Fruit fly (Drosophila melanogaster) whole organism, pupa: ENCODE data around the gene RluA-1.

Experiments used
- CG10348 ChIP-seq: fragments of 200-800 bp; sonication (Bioruptor generic); IDR thresholded peaks from 2 replicates; pipeline ENCODE4 v1.3.6; 2022; ENCODE audit warnings: missing biosample characterization, missing genetic modification characterization
- CG12605 ChIP-seq: fragments of 200-800 bp; sonication (Bioruptor generic); IDR thresholded peaks from 2 replicates; pipeline ENCODE4 v1.3.6; 2022; ENCODE audit warnings: missing biosample characterization, missing genetic modification characterization
- CG13204 ChIP-seq: fragments of 200-800 bp; sonication (Bioruptor generic); optimal IDR thresholded peaks from 2 replicates; lab custom pipeline; 2018; ENCODE audit warnings: missing biosample characterization, mild to moderate bottlenecking, missing genetic modification characterization, moderate library complexity
- CG14655 ChIP-seq: fragments of 200-800 bp; sonication (Bioruptor generic); optimal IDR thresholded peaks from 3 replicates; lab custom pipeline; 2017; ENCODE audit warnings: mild to moderate bottlenecking, missing biosample characterization, missing genetic modification reagents, missing genetic modification characterization
- CG15710 ChIP-seq: fragments of 200-800 bp; sonication (Bioruptor generic); optimal IDR thresholded peaks from 2 replicates; lab custom pipeline; 2018; ENCODE audit warnings: missing biosample characterization, mild to moderate bottlenecking, missing genetic modification characterization, moderate library complexity
- CG17806 ChIP-seq: fragments of 200-800 bp; sonication (Bioruptor generic); optimal IDR thresholded peaks from 2 replicates; lab custom pipeline; 2018; ENCODE audit warnings: missing biosample characterization, mild to moderate bottlenecking, missing genetic modification characterization, moderate library complexity
- CG32121 ChIP-seq: fragments of 200-800 bp; sonication (Bioruptor generic); IDR thresholded peaks from 2 replicates; pipeline ENCODE4 v1.3.6; 2022; ENCODE audit warnings: missing biosample characterization, missing genetic modification characterization
- CG34367 ChIP-seq: fragments of 200-800 bp; sonication (Bioruptor generic); optimal IDR thresholded peaks from 2 replicates; lab custom pipeline; 2018; ENCODE audit warnings: missing biosample characterization, mild to moderate bottlenecking, missing genetic modification characterization
- CG4496 ChIP-seq: fragments of 200-800 bp; sonication (Bioruptor generic); IDR thresholded peaks from 3 replicates; pipeline ENCODE4 v1.3.6; 2022; ENCODE audit warnings: missing biosample characterization, missing genetic modification characterization
- CG8159 ChIP-seq: fragments of 200-800 bp; sonication (Bioruptor generic); optimal IDR thresholded peaks from 3 replicates; lab custom pipeline; 2018; ENCODE audit warnings: missing biosample characterization, mild to moderate bottlenecking, missing genetic modification characterization, moderate library complexity
- CG8301 ChIP-seq: fragments of 200-800 bp; sonication (Bioruptor generic); optimal IDR thresholded peaks from 2 replicates; lab custom pipeline; 2018; ENCODE audit warnings: missing biosample characterization, mild to moderate bottlenecking, missing genetic modification characterization
- CG9948 ChIP-seq: fragments of 200-800 bp; sonication (Bioruptor generic); optimal IDR thresholded peaks from 2 replicates; lab custom pipeline; 2018; ENCODE audit warnings: missing biosample characterization, mild to moderate bottlenecking, missing genetic modification characterization, moderate library complexity
- D1 ChIP-seq: fragments of 200-800 bp; sonication (Bioruptor generic); optimal IDR thresholded peaks from 2 replicates; lab custom pipeline; 2018; ENCODE audit warnings: missing biosample characterization, mild to moderate bottlenecking, missing genetic modification characterization, moderate library complexity
- EcR ChIP-seq: fragments of 200-800 bp; sonication (Bioruptor generic); optimal IDR thresholded peaks from 3 replicates; lab custom pipeline; 2019; ENCODE audit warnings: missing biosample characterization, missing genetic modification characterization, mild to moderate bottlenecking, moderate library complexity, missing genetic modification reagents
- Ets98B ChIP-seq: fragments of 200-800 bp; sonication (Bioruptor generic); IDR thresholded peaks from 2 replicates; pipeline ENCODE4 v1.3.6; 2022; ENCODE audit warnings: missing biosample characterization, missing genetic modification characterization
- Pif1A ChIP-seq: fragments of 200-800 bp; sonication (Bioruptor generic); optimal IDR thresholded peaks from 3 replicates; lab custom pipeline; 2016; ENCODE audit warnings: missing biosample characterization, missing genetic modification characterization
- Pif1B ChIP-seq: fragments of 200-800 bp; sonication (Bioruptor generic); optimal IDR thresholded peaks from 3 replicates; lab custom pipeline; 2016; ENCODE audit warnings: missing biosample characterization, missing genetic modification characterization
- Snoo ChIP-seq: fragments of 200-800 bp; sonication (Bioruptor generic); optimal IDR thresholded peaks from 3 replicates; lab custom pipeline; 2017; ENCODE audit warnings: missing biosample characterization, mild to moderate bottlenecking, missing genetic modification characterization, inconsistent platforms
- fd96Ca ChIP-seq: fragments of 200-800 bp; sonication (Bioruptor generic); IDR thresholded peaks from 3 replicates; pipeline ENCODE4 v1.3.6; 2022; ENCODE audit warnings: missing biosample characterization, missing genetic modification characterization
- gl ChIP-seq: fragments of 200-800 bp; sonication (Bioruptor generic); optimal IDR thresholded peaks from 2 replicates; lab custom pipeline; 2018; ENCODE audit warnings: missing biosample characterization, mild to moderate bottlenecking, missing genetic modification characterization
- rn ChIP-seq: fragments of 200-800 bp; sonication (Bioruptor generic); IDR thresholded peaks from 2 replicates; pipeline ENCODE4 v1.3.6; 2022; ENCODE audit warnings: missing biosample characterization, missing genetic modification characterization

RluA-1 gene

dm6 chr2L:10499608-10500007 lies 25.5 kb upstream of the RluA-1 start:
- TF ChIP-seq rn (GFP tag; lab: Robert Waterston, UW) (no peak), CG32121 (GFP tag; lab: Robert Waterston, UW) (no peak), Pif1A (no peak), CG12605 (GFP tag; lab: Robert Waterston, UW) (no peak), Ets98B (no peak), CG15710 (no peak), D1 (tag; lab: Kevin White, UChicago) (no peak), CG17806 (tag; lab: Kevin White, UChicago) (no peak), CG9948 (tag; lab: Kevin White, UChicago) (no peak), CG4496 (GFP tag; lab: Robert Waterston, UW) (no peak)

dm6 chr2L:10497106-10497800 lies 23.1 kb upstream of the RluA-1 start:
- TF ChIP-seq Snoo (tag; lab: Kevin White, UChicago) = no peak
- TF ChIP-seq CG12605 (GFP tag; lab: Robert Waterston, UW) = no peak
- TF ChIP-seq CG8301 (tag; lab: Kevin White, UChicago) = no peak
- no peak for TF ChIP-seq fd96Ca (GFP tag; lab: Robert Waterston, UW)
- TF ChIP-seq CG34367 (tag; lab: Kevin White, UChicago) = no peak
- TF ChIP-seq Ets98B = no peak
- TF ChIP-seq CG32121 (GFP tag; lab: Robert Waterston, UW) = no peak
- no peak for TF ChIP-seq gl (tag; lab: Kevin White, UChicago)
- no peak for TF ChIP-seq Pif1A
- no peak for TF ChIP-seq CG9948 (tag; lab: Kevin White, UChicago)

- TF ChIP-seq Ets98B (no peak), Snoo (tag; lab: Kevin White, UChicago) (no peak), Pif1B (no peak), EcR (no peak), D1 (tag; lab: Kevin White, UChicago) (no peak), CG15710 (no peak), CG14655 (GFP tag; lab: Kevin White, UChicago) (no peak), rn (GFP tag; lab: Robert Waterston, UW) (no peak), CG17806 (tag; lab: Kevin White, UChicago) (no peak)
Observed at dm6 chr2L:10496338-10496737, 22.2 kb upstream of the RluA-1 start.

- no peak for TF ChIP-seq fd96Ca (GFP tag; lab: Robert Waterston, UW)
- TF ChIP-seq CG12605 (GFP tag; lab: Robert Waterston, UW) = no peak
- TF ChIP-seq Snoo (tag; lab: Kevin White, UChicago) = no peak
- no peak for TF ChIP-seq gl (tag; lab: Kevin White, UChicago)
- no peak for TF ChIP-seq CG8159 (tag; lab: Kevin White, UChicago)
- no peak for TF ChIP-seq CG13204 (GFP tag; lab: Kevin White, UChicago)
- TF ChIP-seq CG8301 (tag; lab: Kevin White, UChicago) = no peak
- no peak for TF ChIP-seq EcR
- no peak for TF ChIP-seq CG32121 (GFP tag; lab: Robert Waterston, UW)
- no peak for TF ChIP-seq CG4496 (GFP tag; lab: Robert Waterston, UW)
- TF ChIP-seq Pif1A = no peak
- TF ChIP-seq CG17806 (tag; lab: Kevin White, UChicago) = no peak
Observed at dm6 chr2L:10495495-10495894, 21.3 kb upstream of the RluA-1 start.

dm6 chr2L:10491354-10491753 lies 17.2 kb upstream of the RluA-1 start, which contains the start of gene CG13144:
Gene CG13144 (minus strand): TSS chr2L:10491454.
- no peak for TF ChIP-seq CG12605 (GFP tag; lab: Robert Waterston, UW)
- TF ChIP-seq CG9948 (tag; lab: Kevin White, UChicago) = no peak
- no peak for TF ChIP-seq CG32121 (GFP tag; lab: Robert Waterston, UW)
- TF ChIP-seq D1 (tag; lab: Kevin White, UChicago) = no peak
- TF ChIP-seq Pif1B = no peak
- no peak for TF ChIP-seq rn (GFP tag; lab: Robert Waterston, UW)

dm6 chr2L:10488484-10489223 lies 14.5 kb upstream of the RluA-1 start, which contains the start of the genes Cog4 and CG6144:
Gene Cog4 (minus strand): TSS chr2L:10488622.
Gene CG6144 (plus strand): TSS chr2L:10488694.
- TF ChIP-seq CG13204 (GFP tag; lab: Kevin White, UChicago) (no peak), CG8301 (tag; lab: Kevin White, UChicago) (no peak), CG10348 (GFP tag; lab: Robert Waterston, UW) (no peak), fd96Ca (GFP tag; lab: Robert Waterston, UW) (no peak), Ets98B (no peak), CG14655 (GFP tag; lab: Kevin White, UChicago) (no peak), CG32121 (GFP tag; lab: Robert Waterston, UW) (no peak), Pif1B (no peak), CG4496 (GFP tag; lab: Robert Waterston, UW) (no peak), CG9948 (tag; lab: Kevin White, UChicago) (no peak)
